Worm (Caenorhabditis elegans): Measurements from ENCODE around the gene Y38H6C.16.

DNA sequence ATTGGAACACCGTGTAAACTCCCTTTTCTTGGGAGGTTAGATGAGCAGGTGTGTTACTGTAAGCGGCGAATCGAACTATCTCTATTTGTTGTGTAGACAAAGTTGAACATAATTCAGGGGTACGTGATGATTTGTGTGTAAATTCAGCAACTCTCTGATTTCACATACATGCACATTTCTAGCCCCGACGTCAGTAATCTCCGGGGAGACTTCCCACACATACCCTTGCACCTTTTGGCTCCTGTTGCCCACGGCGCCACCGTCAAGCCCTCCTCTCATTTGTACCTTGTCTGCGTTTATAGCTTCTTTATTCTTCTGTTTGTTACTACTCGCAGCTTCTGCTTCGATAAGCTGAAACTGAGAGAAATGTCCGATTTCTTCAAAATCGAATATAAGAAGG lies 20.2 kb downstream of the Y38H6C.16 start, which contains the start of gene Y38H6C.25:
- TF ChIP-seq egl-44 (GFP tag; IDR thresholded peaks at IDR 0.05), result no peak
- TF ChIP-seq attf-3 (GFP tag; conservative IDR thresholded peaks at IDR 0.05), result no peak
- no peak for TF ChIP-seq D2030.7 (GFP tag; IDR thresholded peaks at IDR 0.05)

Measured in whole organism, young adult.